Worm (Caenorhabditis elegans): ENCODE measurements around the gene gstk-1.

Gene gstk-1

DNA sequence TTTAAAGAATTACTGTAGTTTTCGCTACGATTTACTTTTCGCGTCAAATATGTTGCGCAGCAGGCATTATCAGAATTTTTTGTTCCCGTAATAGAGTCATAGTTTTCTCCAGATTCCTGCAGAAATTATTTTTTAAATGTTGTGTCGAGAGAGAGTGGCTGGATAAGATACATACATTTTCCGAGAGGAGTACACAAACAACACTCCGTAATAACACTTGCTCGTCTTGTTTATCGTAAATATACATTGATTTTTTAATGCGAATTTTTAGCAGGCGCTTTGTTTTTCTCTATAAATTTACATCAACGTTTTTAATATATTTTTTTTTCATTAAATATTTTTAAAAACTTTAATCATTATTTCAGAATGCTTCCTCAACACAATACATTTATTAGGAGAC is 12.5 kb downstream of the gstk-1 start, which contains the start of gene taf-8:
Gene taf-8, plus strand, starts transcription at position 360 of the 400 bp plus-strand sequence.
- TF ChIP-seq unc-62 (GFP tag; optimal IDR thresholded peaks at IDR 0.05): no peak

DNA sequence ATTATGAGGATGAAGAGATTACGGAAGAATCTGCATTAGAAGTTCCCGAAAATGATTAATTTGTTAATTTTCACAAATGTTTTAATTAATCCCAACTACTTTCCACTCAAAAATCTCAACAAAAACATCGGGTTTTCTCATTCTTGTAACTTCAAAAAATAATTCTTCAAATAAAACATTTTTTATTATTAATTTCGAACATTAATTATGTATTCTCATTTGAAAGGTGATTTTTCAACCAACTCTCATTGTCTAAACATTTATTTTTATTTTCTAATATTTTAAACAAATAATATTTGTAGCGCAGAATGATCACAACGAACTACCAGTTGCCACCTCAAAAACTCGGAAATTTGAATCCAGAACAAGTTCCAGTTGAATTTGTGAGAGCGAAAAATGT is 14.8 kb downstream of the gstk-1 start, which contains the start of gene ZK1320.7:
Gene ZK1320.7, plus strand, starts transcription at position 301 of the 400 bp plus-strand sequence.
- no peak for TF ChIP-seq unc-62 (GFP tag; optimal IDR thresholded peaks at IDR 0.05)

DNA sequence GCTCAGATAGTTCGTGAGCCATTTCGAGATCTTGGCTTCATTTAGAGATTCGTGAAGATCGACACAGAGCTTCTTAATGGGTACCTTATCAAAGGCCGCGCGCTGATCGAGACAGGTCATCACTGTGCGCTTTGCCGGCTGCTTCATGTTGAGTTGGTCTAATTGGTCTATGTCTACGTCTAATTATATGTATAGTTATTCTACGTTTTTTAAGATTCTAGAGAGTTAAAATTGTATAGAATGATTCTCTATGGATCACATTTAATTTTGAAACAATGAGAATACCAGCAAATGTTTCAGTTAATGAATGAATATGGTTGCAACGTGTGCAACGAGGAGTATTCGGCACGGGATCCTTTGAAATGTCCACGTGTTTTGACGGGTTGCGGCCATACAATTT is 18.2 kb downstream of the gstk-1 start, which contains the start of gene arc-1:
Gene arc-1, plus strand, starts transcription at position 301 of the 400 bp plus-strand sequence.
- no peak for TF ChIP-seq unc-62 (GFP tag; optimal IDR thresholded peaks at IDR 0.05)

DNA sequence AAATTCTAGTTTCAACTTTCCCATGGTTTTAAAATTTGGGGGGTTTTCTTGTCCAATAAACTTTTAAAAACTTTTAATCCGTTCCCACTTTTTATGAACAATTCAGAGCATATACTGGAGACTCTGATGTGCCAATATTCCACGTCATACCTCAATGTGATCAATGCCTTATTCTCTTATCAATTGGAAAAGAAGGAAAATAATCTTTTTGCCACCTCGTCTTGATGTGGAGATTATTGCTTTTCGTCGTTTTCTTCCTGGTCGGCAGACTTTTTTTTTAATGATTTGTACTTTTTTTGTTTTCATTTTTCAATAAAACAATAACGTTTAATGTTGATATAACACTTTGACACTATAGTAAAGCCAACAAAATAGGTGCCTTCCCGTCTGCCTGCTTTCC is 21.0 kb downstream of the gstk-1 start:
- no peak for TF ChIP-seq unc-62 (GFP tag; optimal IDR thresholded peaks at IDR 0.05)

DNA sequence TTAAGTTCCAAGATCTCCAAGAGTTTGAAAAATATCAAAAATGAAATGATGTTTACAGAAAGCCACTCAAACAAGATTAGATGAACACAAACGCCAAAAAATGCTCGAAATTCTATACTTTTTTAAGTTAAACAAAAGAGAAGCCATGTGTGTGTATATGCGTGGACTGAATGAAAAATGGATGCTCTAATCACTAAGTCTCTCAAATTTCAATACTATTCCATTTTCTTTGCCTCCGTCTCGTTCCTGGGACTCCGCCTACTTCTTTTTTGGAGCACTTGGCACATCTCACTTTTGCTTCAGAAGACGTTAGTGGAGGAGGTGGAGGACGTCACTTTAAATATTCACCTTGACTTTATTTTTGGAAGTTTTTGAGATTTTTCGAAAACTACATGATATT is 23.3 kb downstream of the gstk-1 start:
- TF ChIP-seq unc-62 (GFP tag; optimal IDR thresholded peaks at IDR 0.05): no peak

DNA sequence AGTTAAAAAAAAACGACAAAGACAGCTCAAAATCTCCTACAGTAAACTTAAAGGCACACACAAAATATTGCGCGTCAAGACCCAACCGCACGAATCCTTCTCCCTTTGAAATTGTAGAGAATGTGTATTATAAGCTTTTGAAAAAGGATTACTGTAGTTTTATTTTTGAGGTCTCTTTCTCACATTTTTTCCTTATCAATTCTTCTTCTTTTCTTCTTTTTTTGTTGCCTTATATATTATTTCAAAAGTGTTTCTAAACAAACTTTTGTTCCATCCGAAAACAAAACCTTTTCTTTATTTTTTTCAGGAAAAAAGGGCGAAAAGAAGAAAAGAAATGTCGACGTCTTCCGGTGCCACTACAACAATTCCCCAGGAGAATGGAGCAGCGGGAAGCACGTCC is 24.0 kb downstream of the gstk-1 start, which contains the start of gene ZK1320.13:
Gene ZK1320.13, plus strand, starts transcription at position 301 of the 400 bp plus-strand sequence.
- no peak for TF ChIP-seq unc-62 (GFP tag; optimal IDR thresholded peaks at IDR 0.05)

DNA sequence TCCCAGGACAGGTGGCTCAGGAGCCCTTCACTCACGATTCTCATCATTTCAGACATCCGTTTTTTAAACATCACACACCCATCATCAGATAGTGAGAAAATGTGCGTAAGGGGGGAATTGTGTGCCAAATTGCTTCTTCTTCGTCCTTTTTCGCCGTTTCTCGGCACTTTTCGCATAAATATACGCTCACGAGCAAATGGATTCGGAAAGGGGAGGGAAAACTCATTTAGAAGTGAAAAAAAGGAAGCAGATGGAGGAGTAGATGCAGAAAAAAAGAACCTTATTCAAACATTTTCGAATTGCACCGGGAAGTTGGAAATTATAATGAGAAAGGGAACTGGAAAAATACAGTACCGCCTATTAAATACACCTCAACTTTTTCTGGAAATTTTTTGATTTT is 25.5 kb downstream of the gstk-1 start:
- no peak for TF ChIP-seq unc-62 (GFP tag; optimal IDR thresholded peaks at IDR 0.05)

DNA sequence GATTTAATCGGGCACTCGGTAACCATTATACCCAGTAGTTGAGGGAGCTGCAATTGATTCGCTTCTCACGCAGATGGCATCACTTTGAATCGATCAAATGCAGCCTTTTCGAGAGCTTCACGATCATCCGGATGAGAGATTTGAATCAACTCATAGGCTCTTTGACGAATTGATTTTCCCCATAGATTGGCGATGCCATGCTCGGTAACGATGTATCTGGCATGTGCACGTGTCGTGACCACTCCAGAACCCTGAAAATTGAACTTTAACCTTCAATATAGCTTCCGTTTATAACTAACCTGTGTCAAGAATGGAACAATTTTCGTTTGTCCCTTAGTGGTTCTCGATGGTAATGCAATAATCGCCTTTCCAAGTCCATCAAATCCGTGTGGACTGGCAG is 27.7 kb downstream of the gstk-1 start:
- TF ChIP-seq unc-62 (GFP tag; optimal IDR thresholded peaks at IDR 0.05): no peak

DNA sequence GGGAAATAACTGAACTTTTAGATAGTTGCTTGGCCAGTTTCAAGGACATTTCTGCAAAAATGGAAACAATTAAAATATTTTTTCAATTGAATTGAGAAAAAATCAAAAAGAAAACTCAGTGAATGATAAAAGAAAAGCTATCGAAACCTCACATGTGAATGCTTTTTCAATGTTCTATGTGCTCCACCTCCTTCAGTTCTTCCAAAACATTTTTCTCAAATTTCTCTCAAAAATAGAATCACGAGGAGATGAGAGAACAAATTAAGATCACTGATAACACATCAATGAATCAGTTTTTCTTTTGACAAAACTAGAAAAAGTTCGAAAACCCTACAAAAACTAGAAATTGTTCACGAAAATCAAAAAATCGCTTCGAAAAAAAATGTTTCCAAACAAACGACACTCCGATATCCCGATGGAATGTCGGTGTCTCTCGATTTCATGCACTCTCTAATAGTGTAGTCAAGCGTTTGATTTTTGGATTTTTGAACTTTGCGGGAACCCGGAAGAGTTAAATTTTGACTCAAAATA is 30.2 kb downstream of the gstk-1 start, which contains the start of gene ZK1320.9:
Gene ZK1320.9, minus strand, starts transcription at position 51 of the 531 bp plus-strand sequence.
- TF ChIP-seq unc-62 (GFP tag; optimal IDR thresholded peaks at IDR 0.05): no peak

DNA sequence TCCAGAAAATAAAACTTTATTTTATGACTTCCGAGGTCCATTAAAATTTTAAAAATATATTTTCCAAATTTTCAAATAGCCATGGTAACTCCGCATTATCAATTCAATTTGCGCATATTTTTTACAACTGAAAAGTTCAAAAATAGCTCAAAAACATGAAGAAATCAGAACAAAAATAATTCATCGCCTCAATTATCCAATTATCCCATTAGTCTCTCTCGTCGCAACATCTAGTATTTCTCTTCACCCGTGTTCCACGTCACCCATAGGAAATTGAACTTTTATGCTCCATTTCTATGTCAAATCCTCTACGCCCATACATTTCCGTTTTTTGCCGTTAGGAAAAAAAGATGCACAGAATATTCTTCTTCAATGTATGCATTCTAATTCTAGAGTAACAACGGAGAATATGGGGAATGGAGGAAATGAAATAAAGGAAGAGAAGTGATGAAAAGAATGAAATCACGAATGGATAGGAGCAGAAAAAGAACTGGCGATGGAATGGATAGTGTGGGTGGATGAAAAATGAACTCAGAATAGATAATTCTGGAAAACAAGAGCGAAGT is 33.6 kb downstream of the gstk-1 start:
- TF ChIP-seq unc-62 (GFP tag; optimal IDR thresholded peaks at IDR 0.05): no peak

DNA sequence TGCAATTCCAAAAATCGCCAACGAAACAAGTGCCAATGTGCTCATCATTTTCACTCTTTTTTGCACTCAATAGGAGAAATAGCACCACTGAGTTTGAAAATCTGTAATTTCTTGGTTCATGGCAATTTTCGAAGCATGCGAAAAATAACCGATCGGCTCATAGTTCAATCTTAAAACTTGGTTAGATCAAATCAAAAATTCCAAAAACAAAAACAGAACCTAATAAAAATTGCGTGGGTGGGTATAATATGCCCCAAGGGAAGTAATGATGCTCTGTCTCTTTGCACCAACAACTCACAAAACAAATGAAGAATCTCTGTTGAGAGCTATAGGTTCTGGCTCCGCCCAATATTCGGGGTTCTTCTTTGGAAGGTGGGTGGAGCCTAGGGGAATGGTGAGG is 35.3 kb downstream of the gstk-1 start, which contains the start of gene nlp-11:
Gene nlp-11, minus strand, starts transcription at position 101 of the 400 bp plus-strand sequence.
- TF ChIP-seq unc-62 (GFP tag; optimal IDR thresholded peaks at IDR 0.05): no peak

DNA sequence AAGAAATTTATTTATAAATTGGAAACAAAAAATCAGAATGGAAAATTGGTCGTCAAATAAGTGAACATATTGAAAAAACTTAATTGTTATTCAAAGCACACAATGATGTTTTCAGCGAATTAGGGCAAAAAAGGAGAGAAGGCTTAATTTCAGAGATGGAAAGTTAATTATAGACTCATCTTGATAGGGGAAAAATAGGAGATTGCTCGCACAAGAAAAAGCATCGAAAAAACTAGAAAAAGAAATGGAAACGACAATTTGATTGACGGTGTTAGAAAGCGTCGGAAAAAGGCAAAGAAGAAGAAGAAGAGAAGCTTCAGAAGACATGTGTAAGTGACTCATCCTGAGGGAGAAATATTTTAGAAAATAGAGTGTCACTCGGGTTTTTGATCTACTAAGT is 39.4 kb downstream of the gstk-1 start:
- no peak for TF ChIP-seq unc-62 (GFP tag; optimal IDR thresholded peaks at IDR 0.05)

DNA sequence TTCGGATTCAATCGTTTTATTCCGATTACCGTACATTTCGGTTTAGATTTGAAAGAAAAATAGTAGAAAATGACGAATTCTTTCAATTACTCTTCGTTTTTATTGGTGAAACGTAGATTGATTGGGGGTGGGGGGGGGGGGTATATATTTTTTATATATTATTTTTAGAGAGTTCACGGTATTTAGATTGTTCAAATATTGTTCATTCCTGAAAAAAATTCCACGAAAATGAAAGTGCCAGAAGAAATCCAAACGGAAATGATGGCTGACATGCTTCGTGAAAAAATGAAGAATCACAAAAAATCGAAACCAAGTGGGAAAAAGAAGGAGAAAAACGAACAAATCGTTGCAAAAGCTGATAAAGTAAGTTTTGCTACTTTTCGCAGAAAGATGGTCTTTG is 43.9 kb downstream of the gstk-1 start, which contains the start of the genes Y53C12A.8 and Y53C12A.7:
Gene Y53C12A.8, minus strand, starts transcription at position 101 of the 400 bp plus-strand sequence.
Gene Y53C12A.7, plus strand, starts transcription at position 181 of the 400 bp plus-strand sequence.
- TF ChIP-seq unc-62 (GFP tag; optimal IDR thresholded peaks at IDR 0.05): no peak

DNA sequence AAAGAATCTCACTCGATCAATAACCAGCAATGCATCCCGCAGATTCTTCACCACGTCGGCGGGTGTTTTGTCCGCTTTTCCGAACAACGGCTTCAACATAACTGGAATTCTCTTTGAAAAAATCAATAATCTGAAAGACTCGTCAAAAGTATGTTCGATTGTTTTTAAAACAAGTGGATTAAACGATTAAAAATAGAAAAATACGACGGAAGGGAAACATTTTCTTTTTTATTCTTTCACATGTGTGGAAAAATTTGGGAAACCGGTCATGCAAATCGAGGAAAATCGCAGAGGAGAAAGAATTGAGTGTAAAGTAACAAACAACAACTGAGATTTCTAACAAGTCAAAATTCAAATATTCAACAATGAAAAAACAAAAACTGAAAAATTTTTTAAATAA is 47.1 kb downstream of the gstk-1 start, which contains the start of gene mop-25.2:
Gene mop-25.2, minus strand, starts transcription at position 101 of the 400 bp plus-strand sequence.
- TF ChIP-seq unc-62 (GFP tag; optimal IDR thresholded peaks at IDR 0.05): no peak

DNA sequence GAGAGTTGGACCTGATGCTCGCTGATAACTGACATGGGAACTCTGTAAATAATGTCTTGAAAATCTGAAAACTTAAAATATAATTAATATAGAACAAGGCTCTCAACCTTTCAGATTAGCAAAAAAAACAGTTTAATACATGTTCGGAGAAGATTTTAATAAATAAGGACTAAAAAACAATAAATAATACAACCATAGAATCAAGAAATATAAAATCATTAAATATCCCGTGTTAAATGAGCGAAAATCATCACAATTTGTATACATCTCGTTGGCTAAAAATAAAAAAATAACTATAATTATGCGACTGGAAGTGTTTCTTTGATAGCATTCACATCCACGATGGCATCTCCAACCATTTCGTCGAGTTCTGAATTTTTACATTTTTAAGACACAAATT is 48.2 kb downstream of the gstk-1 start, which contains the start of gene Y53C12A.10:
Gene Y53C12A.10, minus strand, starts transcription at position 101 of the 400 bp plus-strand sequence.
- no peak for TF ChIP-seq unc-62 (GFP tag; optimal IDR thresholded peaks at IDR 0.05)

DNA sequence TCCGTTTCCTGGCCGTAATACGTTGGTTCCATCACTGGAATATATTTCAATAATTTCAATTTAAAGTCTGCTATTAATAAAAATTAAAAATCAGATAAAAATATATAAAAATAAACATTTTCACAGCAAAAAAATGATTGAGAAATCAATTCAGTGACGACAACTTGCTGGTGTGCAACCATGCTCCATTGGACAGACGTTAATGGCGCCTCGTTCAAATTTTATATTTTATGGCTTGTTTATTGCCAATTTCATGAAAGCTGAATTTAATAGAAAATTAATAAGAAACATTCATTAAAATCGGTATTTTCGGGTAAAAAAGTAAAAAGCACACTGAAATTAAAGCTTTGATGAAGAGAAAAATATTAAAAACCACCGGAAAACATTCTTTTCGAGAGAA is 49.7 kb downstream of the gstk-1 start, which contains the start of gene Y53C12A.3:
Gene Y53C12A.3, minus strand, starts transcription at position 34 of the 400 bp plus-strand sequence.
- no peak for TF ChIP-seq unc-62 (GFP tag; optimal IDR thresholded peaks at IDR 0.05)

All from whole organism, dauer.